Fruit fly (Drosophila melanogaster): ENCODE data around the gene osi.

DNA sequence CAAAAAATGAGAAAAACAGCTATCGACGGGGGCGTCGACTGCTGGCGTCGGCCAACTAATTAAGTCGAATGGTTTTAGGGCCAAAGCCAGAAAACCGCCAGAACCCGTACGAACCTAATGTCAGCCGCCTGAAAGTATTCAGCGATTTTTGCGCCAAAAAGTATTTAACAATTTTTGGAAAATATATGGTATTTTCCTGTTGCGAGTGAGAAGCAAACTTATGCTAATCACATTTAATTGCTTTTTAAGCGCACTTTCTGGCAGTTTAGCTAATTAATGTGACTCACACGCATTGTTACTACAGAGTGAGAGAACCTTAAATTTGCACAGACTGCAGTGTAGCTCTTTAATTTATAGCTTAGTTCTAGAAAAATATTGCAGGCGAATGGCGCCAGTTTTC lies 25.2 kb downstream of the osi start:
- TF ChIP-seq Sin3A (optimal IDR thresholded peaks at IDR 0.05) (no peak), h (optimal IDR thresholded peaks at IDR 0.05) (no peak), psq (optimal IDR thresholded peaks at IDR 0.05) (no peak)

All from Kc167 (cell line).